Fruit fly (Drosophila melanogaster): ENCODE measurements around the gene CG12204.
A peak's percentile ranks its signal among the peaks of the same experiment; 100 is the strongest.

The CG12204 gene

DNA sequence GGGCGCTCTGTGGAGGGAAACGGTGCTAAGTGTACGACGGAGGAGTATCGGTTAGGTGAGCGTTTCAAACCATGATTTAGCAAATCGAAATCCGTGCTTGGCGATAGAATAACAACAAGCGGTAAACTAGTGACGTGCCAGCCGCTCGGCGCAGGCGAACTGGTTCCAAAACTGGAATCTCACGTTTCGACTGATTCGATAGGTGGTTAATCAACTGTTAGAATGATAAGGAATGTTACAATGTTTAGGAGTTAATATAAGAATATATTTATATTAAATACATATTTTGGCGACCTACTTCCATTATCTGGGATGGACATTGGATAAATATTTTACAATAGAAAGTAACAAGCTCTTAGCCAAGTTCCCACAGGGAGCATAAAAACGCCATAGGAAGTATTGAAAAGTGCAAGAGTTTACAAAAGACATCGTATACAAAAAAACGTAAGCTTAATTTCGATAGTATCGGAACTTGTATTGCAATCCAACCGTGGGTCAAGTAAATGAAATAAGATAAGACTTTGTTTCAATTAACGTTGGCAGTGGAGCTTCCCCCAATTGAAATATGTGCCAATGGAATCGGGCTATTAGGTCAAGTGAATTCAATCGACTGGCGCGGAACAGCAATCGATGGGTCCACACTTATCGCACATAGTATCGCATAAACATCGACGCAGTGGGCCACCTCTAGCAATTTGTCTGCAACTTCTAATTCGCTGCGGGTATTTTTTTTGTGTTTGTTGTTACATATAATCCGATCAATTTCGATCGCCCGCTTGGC is 819 bp upstream of the CG12204 start, which contains the start of the genes ksh, CG14200 and Pfrx (continued):
- TF ChIP-seq CG34224 (GFP tag; IDR thresholded peaks at IDR 0.05; ENCODE audit: partially characterized antibody) (peak; percentile 78), Bteb2 (GFP tag; optimal IDR thresholded peaks at IDR 0.05) (no peak), fd96Cb (tag; optimal IDR thresholded peaks at IDR 0.05) (no peak), onecut (GFP tag; IDR thresholded peaks at IDR 0.05) (no peak), CG2875 (GFP tag; optimal IDR thresholded peaks at IDR 0.05) (no peak), D19A (tag; optimal IDR thresholded peaks at IDR 0.05) (no peak), ttk (GFP tag; IDR thresholded peaks at IDR 0.05) (no peak), fu2 (GFP tag; optimal IDR thresholded peaks at IDR 0.05) (no peak), CG12391 (tag; optimal IDR thresholded peaks at IDR 0.05) (no peak), CG6689 (GFP tag; IDR thresholded peaks at IDR 0.05) (no peak), HLH4C (GFP tag; IDR thresholded peaks at IDR 0.05; ENCODE audit: partially characterized antibody) (peak; percentile 89), Atf-2 (GFP tag; optimal IDR thresholded peaks at IDR 0.05) (no peak), CG12744 (GFP tag; optimal IDR thresholded peaks at IDR 0.05) (no peak), chif (GFP tag; optimal IDR thresholded peaks at IDR 0.05) (no peak), CG10366 (GFP tag; IDR thresholded peaks at IDR 0.05) (no peak), lmd (GFP tag; IDR thresholded peaks at IDR 0.05) (no peak), hbn (GFP tag; IDR thresholded peaks at IDR 0.05; ENCODE audit: partially characterized antibody) (peak; percentile 61), bcd (GFP tag; optimal IDR thresholded peaks at IDR 0.05) (peak; percentile 5), HHEX (GFP tag; optimal IDR thresholded peaks at IDR 0.05) (no peak), Nf-YB (GFP tag; optimal IDR thresholded peaks at IDR 0.05) (no peak), al (GFP tag; IDR thresholded peaks at IDR 0.05) (peak; percentile 20; the same call in 1 of the 2 replicates), CG4282 (GFP tag; optimal IDR thresholded peaks at IDR 0.05) (no peak), CG8944 (GFP tag; optimal IDR thresholded peaks at IDR 0.05) (peak; percentile 25), scrt (GFP tag; optimal IDR thresholded peaks at IDR 0.05) (no peak), CG7987 (GFP tag; optimal IDR thresholded peaks at IDR 0.05) (no peak), h (optimal IDR thresholded peaks at IDR 0.05) (no peak), run (tag; optimal IDR thresholded peaks at IDR 0.05) (no peak), MESR4 (GFP tag; optimal IDR thresholded peaks at IDR 0.05) (no peak), Sox102F (GFP tag; optimal IDR thresholded peaks at IDR 0.05) (no peak), HLH54F (GFP tag; optimal IDR thresholded peaks at IDR 0.05) (peak; percentile 15), inv (GFP tag; IDR thresholded peaks at IDR 0.05; ENCODE audit: partially characterized antibody) (peak; percentile 90), CG6272 (GFP tag; IDR thresholded peaks at IDR 0.05) (peak; percentile 40; the same call in 1 of the 2 replicates), dati (GFP tag; IDR thresholded peaks at IDR 0.05) (no peak), mam (GFP tag; optimal IDR thresholded peaks at IDR 0.05) (peak; percentile 34), Bgb (GFP tag; IDR thresholded peaks at IDR 0.05; ENCODE audit: partially characterized antibody) (peak; percentile 94), zen2 (GFP tag; IDR thresholded peaks at IDR 0.05; ENCODE audit: partially characterized antibody) (peak; percentile 78), lola (GFP tag; optimal IDR thresholded peaks at IDR 0.05) (no peak), sima (GFP tag; optimal IDR thresholded peaks at IDR 0.05) (no peak), CG10462 (GFP tag; optimal IDR thresholded peaks at IDR 0.05) (no peak), Ssrp (tag; optimal IDR thresholded peaks at IDR 0.05) (no peak), oc (tag; optimal IDR thresholded peaks at IDR 0.05) (no peak), CG32532 (GFP tag; IDR thresholded peaks at IDR 0.05) (peak; percentile 86), CG8290 (GFP tag; optimal IDR thresholded peaks at IDR 0.05) (no peak), CG8290 (tag; optimal IDR thresholded peaks at IDR 0.05) (no peak), row (GFP tag; IDR thresholded peaks at IDR 0.05) (peak; percentile 72), gfzf (GFP tag; optimal IDR thresholded peaks at IDR 0.05) (peak; percentile 31), pros (GFP tag; optimal IDR thresholded peaks at IDR 0.05) (no peak), NC2α (GFP tag; optimal IDR thresholded peaks at IDR 0.05) (no peak), CG1647 (GFP tag; optimal IDR thresholded peaks at IDR 0.05) (no peak), disco-r (GFP tag; optimal IDR thresholded peaks at IDR 0.05) (no peak)

Data from whole organism, embryonic.